Worm (Caenorhabditis elegans) whole organism, L2 larva: ENCODE data around the gene T21B10.3.

Experiments
- C34F6.9 ChIP-seq: fragments of 150-350 bp; optimal IDR thresholded peaks from 2 replicates; lab custom pipeline; 2014; ENCODE audit warnings: missing biosample characterization, missing genetic modification characterization
- F13H6.1 ChIP-seq: sonication (generic microtip); optimal IDR thresholded peaks from 2 replicates; lab custom pipeline; 2016; ENCODE audit warnings: missing genetic modification characterization, missing compliant biosample characterization
- R02D3.7 ChIP-seq: fragments of 150-350 bp; optimal IDR thresholded peaks from 2 replicates; lab custom pipeline; 2014; ENCODE audit warnings: missing biosample characterization, missing genetic modification characterization
- Y55F3AM.14 ChIP-seq: fragments of 200-800 bp; sonication (Bioruptor generic); optimal IDR thresholded peaks from 2 replicates; lab custom pipeline; 2018; ENCODE audit warnings: mild to moderate bottlenecking, missing genetic modification characterization, missing compliant biosample characterization
- ZK546.5 ChIP-seq: sonication (generic microtip); optimal IDR thresholded peaks from 2 replicates; lab custom pipeline; 2017; ENCODE audit warnings: missing biosample characterization, missing genetic modification characterization
- alr-1 ChIP-seq: fragments of 150-350 bp; optimal IDR thresholded peaks from 2 replicates; lab custom pipeline; 2014; ENCODE audit warnings: missing biosample characterization, missing genetic modification characterization
- aly-2 ChIP-seq: fragments of 150-350 bp; optimal IDR thresholded peaks from 2 replicates; lab custom pipeline; 2014; ENCODE audit warnings: missing biosample characterization, missing genetic modification characterization
- ama-1 ChIP-seq: fragments of 150-350 bp; optimal IDR thresholded peaks from 2 replicates; lab custom pipeline; 2018; ENCODE audit warnings: inconsistent platforms
- blmp-1 ChIP-seq: sonication (generic microtip); optimal IDR thresholded peaks from 2 replicates; lab custom pipeline; 2017; ENCODE audit warnings: missing genetic modification characterization, mild to moderate bottlenecking, missing compliant biosample characterization, antibody characterized with exemption, moderate library complexity; ENCODE audit not compliant: insufficient read depth
- ceh-16 ChIP-seq: fragments of 150-350 bp; optimal IDR thresholded peaks from 2 replicates; lab custom pipeline; 2014; ENCODE audit warnings: missing biosample characterization, missing genetic modification characterization
- ceh-82 ChIP-seq: fragments of 150-350 bp; optimal IDR thresholded peaks from 2 replicates; lab custom pipeline; 2014; ENCODE audit warnings: missing biosample characterization, missing genetic modification characterization
- dmd-4 ChIP-seq: sonication (generic microtip); optimal IDR thresholded peaks from 2 replicates; lab custom pipeline; 2017; ENCODE audit warnings: missing biosample characterization, missing genetic modification characterization
- egl-27 ChIP-seq: sonication (generic microtip); optimal IDR thresholded peaks from 3 replicates; lab custom pipeline; 2017; ENCODE audit warnings: missing biosample characterization, missing genetic modification reagents, missing genetic modification characterization
- elt-1 ChIP-seq: fragments of 150-350 bp; optimal IDR thresholded peaks from 2 replicates; lab custom pipeline; 2014; ENCODE audit warnings: missing biosample characterization, missing genetic modification characterization
- elt-3 ChIP-seq: sonication (generic microtip); optimal IDR thresholded peaks from 2 replicates; lab custom pipeline; 2017; ENCODE audit warnings: missing biosample characterization, missing genetic modification characterization
- gmeb-1 ChIP-seq: fragments of 150-350 bp; optimal IDR thresholded peaks from 2 replicates; lab custom pipeline; 2014; ENCODE audit warnings: missing biosample characterization, missing genetic modification characterization
- lin-11 ChIP-seq: fragments of 150-350 bp; sonication (generic microtip); optimal IDR thresholded peaks from 2 replicates; lab custom pipeline; 2014; ENCODE audit warnings: missing biosample characterization, missing genetic modification characterization, inconsistent platforms, mixed read lengths
- lin-39 ChIP-seq: fragments of 150-350 bp; optimal IDR thresholded peaks from 2 replicates; lab custom pipeline; 2014; ENCODE audit warnings: missing biosample characterization, missing genetic modification reagents, missing genetic modification characterization
- lsy-2 ChIP-seq, 2 experiments: fragments of 150-350 bp in 1 of 2; sonication (generic microtip) in 1 of 2; optimal IDR thresholded peaks; 2 replicates each; lab custom pipeline; 2014 to 2017; ENCODE audit warnings: missing biosample characterization in 2 of 2, missing genetic modification characterization in 2 of 2
- mab-5 ChIP-seq: fragments of 150-350 bp; optimal IDR thresholded peaks from 2 replicates; lab custom pipeline; 2014; ENCODE audit warnings: missing biosample characterization, missing genetic modification characterization
- nhr-10 ChIP-seq: sonication (generic microtip); optimal IDR thresholded peaks from 2 replicates; lab custom pipeline; 2017; ENCODE audit warnings: missing biosample characterization, missing genetic modification characterization
- nhr-129 ChIP-seq: fragments of 150-350 bp; optimal IDR thresholded peaks from 2 replicates; lab custom pipeline; 2014; ENCODE audit warnings: missing biosample characterization, missing genetic modification characterization
- nhr-21 ChIP-seq: fragments of 150-350 bp; optimal IDR thresholded peaks from 2 replicates; lab custom pipeline; 2014; ENCODE audit warnings: missing biosample characterization, missing genetic modification characterization
- nhr-23 ChIP-seq: fragments of 150-350 bp; optimal IDR thresholded peaks from 2 replicates; lab custom pipeline; 2014; ENCODE audit warnings: missing biosample characterization, missing genetic modification reagents, missing genetic modification characterization
- nhr-25 ChIP-seq: fragments of 150-350 bp; sonication (generic microtip); optimal IDR thresholded peaks from 3 replicates; lab custom pipeline; 2014; ENCODE audit warnings: missing biosample characterization, missing genetic modification characterization
- nhr-6 ChIP-seq: fragments of 150-350 bp; optimal IDR thresholded peaks from 2 replicates; lab custom pipeline; 2014; ENCODE audit warnings: missing biosample characterization, missing genetic modification characterization
- nhr-77 ChIP-seq: fragments of 150-350 bp; optimal IDR thresholded peaks from 2 replicates; lab custom pipeline; 2014; ENCODE audit warnings: missing biosample characterization, missing genetic modification characterization
- peb-1 ChIP-seq: fragments of 150-350 bp; optimal IDR thresholded peaks from 2 replicates; lab custom pipeline; 2014; ENCODE audit warnings: missing biosample characterization, missing genetic modification characterization
- skn-1 ChIP-seq: sonication (generic microtip); optimal IDR thresholded peaks from 2 replicates; lab custom pipeline; 2017; ENCODE audit warnings: missing biosample characterization, missing genetic modification characterization
- sma-3 ChIP-seq: sonication (generic microtip); optimal IDR thresholded peaks from 2 replicates; lab custom pipeline; 2016; ENCODE audit warnings: missing genetic modification reagents, missing genetic modification characterization, missing compliant biosample characterization
- sma-9 ChIP-seq, 2 experiments: fragments of 150-350 bp in 1 of 2; sonication (generic microtip) in 1 of 2; optimal IDR thresholded peaks; 2 replicates each; lab custom pipeline; 2014 to 2016; ENCODE audit warnings: missing genetic modification characterization in 2 of 2, mild to moderate bottlenecking in 1 of 2, missing biosample characterization in 1 of 2, missing compliant biosample characterization in 1 of 2, missing genetic modification reagents in 1 of 2, moderate library complexity in 1 of 2
- snpc-4 ChIP-seq: fragments of 150-350 bp; optimal IDR thresholded peaks from 2 replicates; lab custom pipeline; 2014; ENCODE audit warnings: missing biosample characterization, missing genetic modification characterization
- unc-39 ChIP-seq: fragments of 150-350 bp; optimal IDR thresholded peaks from 2 replicates; lab custom pipeline; 2014; ENCODE audit warnings: missing biosample characterization, missing genetic modification characterization
- unc-62 ChIP-seq: fragments of 150-350 bp; optimal IDR thresholded peaks from 2 replicates; lab custom pipeline; 2014; ENCODE audit warnings: missing biosample characterization, missing genetic modification reagents, missing genetic modification characterization
- ztf-1 ChIP-seq: fragments of 200-800 bp; sonication (Bioruptor generic); conservative IDR thresholded peaks from 2 replicates; pipeline ENCODE4 v1.3.6; 2022; ENCODE audit warnings: missing genetic modification characterization, missing compliant biosample characterization
- ztf-11 ChIP-seq: sonication (generic microtip); optimal IDR thresholded peaks from 2 replicates; lab custom pipeline; 2017; ENCODE audit warnings: missing biosample characterization, missing genetic modification characterization
- ztf-4 ChIP-seq: fragments of 150-350 bp; optimal IDR thresholded peaks from 2 replicates; lab custom pipeline; 2014; ENCODE audit warnings: missing biosample characterization, missing genetic modification characterization

The T21B10.3 gene

DNA sequence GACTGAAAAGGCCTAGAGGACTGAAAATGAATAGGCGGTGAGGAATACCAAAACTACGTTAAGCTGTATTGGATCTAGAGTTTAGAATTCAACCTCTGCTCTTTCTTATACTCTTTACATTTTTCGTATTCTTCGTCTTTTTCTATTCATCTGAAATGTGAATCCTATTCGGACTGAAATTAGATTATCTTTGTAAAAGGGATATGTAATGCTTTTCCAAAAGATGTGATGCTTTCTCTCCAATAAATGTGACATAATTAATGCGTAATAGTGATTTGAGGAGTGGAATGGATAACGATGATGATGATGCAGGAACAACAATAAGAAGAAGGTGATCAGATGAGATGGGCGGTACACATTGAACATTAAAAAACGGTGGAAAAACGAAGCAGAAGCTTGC lies 14.5 kb downstream of the T21B10.3 start:
- TF ChIP-seq ZK546.5 (tag; lab: Kevin White, UChicago) (no peak), elt-1 (tag; lab: Kevin White, UChicago) (no peak), sma-9 (GFP tag; optimal IDR thresholded peaks at IDR 0.05; lab: Kevin White, UChicago) (no peak), sma-9 (tag; optimal IDR thresholded peaks at IDR 0.05; lab: Kevin White, UChicago) (no peak), nhr-129 (no peak), lin-39 (tag; lab: Kevin White, UChicago) (no peak), lsy-2 (tag; optimal IDR thresholded peaks at IDR 0.05; lab: Kevin White, UChicago) (no peak), nhr-10 (no peak), nhr-21 (tag; lab: Kevin White, UChicago) (no peak), dmd-4 (tag; lab: Kevin White, UChicago) (no peak), nhr-6 (tag; lab: Kevin White, UChicago) (no peak), snpc-4 (tag; lab: Kevin White, UChicago) (no peak), skn-1 (no peak), nhr-77 (no peak), ceh-82 (tag; lab: Kevin White, UChicago) (no peak), peb-1 (no peak)

DNA sequence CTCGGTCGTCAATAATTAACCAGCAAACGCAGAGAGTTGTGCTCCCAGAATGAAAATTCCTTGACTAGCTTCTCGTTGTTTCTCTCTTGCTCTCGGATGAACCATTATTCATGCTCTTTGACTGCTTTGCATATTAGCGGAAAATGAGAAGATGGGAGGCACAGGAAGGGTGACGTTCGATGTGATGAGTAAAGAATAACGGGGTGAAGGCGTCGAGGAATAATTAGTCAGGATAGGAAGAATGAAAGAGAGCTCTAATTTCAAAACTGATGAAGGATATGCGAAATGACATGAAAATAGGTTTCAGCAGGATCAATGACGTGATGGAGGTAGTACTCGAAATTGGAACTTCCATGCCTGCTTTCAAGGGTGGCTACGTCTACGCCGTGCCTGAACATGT lies 17.1 kb downstream of the T21B10.3 start:
- TF ChIP-seq egl-27 (tag; lab: Kevin White, UChicago) (no peak), R02D3.7 (tag; lab: Kevin White, UChicago) (no peak), nhr-25 (tag; lab: Kevin White, UChicago) (no peak), nhr-77 (no peak)

DNA sequence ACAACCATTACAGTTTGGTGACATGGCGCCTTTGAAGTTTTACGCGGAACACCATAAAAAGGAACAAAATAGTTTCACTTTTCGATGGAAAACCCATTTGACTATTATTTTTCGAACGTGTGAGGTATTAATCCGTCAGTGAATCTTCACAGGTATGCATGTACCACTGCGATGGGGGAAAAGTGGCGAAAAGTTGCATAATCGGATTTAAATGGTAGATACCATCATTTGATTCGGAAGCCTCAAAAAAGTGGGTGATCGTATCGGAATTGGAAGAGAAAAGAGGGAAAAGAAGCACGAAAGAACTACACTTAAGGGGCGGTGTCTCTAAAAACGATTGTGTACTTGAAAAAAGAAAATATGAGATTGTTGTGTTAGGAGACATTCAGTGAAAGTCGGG lies 19.5 kb downstream of the T21B10.3 start:
- TF ChIP-seq lin-39 (tag; lab: Kevin White, UChicago) (no peak), elt-1 (tag; lab: Kevin White, UChicago) (peak; percentile 22)

DNA sequence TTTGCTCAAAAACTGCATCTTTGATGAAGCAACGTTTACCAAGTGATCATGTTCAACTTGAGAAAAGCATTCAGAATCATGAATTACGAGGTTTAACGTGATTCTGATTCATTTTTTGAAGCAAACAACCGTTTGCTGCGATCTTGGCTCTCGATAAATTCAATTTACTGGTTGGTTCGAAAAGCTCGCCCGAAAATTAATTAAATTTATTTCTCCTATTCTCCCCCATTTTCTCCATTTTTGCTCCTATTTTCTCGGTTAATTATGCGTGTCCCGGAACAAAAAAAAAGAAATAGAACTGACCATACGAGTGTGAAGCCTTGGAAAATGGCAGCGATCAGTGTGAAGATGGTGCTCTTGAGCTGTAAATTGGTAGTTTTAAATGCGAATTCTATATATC lies 22.7 kb downstream of the T21B10.3 start:
- TF ChIP-seq unc-39 (no peak), ztf-4 (tag; lab: Kevin White, UChicago) (no peak), Y55F3AM.14 (GFP tag; lab: Kevin White, UChicago) (no peak), alr-1 (no peak), F13H6.1 (tag; lab: Kevin White, UChicago) (no peak), ztf-1 (GFP tag; lab: Robert Waterston, UW) (no peak), sma-3 (GFP tag; lab: Kevin White, UChicago) (no peak), aly-2 (tag; lab: Kevin White, UChicago) (no peak), lin-11 (tag; lab: Kevin White, UChicago) (no peak), nhr-21 (tag; lab: Kevin White, UChicago) (no peak), nhr-77 (no peak), unc-62 (GFP tag; lab: Kevin White, UChicago) (no peak), skn-1 (no peak), ceh-16 (tag; lab: Kevin White, UChicago) (no peak), ama-1 (lab: Kevin White, UChicago) (no peak), C34F6.9 (no peak), gmeb-1 (tag; lab: Kevin White, UChicago) (no peak), egl-27 (tag; lab: Kevin White, UChicago) (no peak)

DNA sequence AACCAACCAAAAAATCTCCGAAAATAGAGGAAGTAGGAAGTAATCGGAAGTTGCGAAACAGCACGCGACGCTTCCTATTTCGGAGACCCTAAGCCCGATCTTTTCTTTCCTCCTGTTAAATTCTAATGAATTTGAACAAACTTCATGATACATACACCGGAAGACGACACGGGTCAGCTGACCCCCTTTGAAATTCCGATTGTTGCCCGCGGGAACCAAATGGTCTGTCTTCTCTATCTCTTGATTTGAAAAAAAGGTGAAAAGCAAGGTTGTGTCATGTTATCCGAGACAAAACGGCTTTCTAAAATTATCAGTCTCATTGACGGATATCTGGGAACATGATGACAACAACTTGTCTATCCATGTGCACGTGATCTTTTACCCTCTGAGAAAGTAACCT lies 24.9 kb downstream of the T21B10.3 start:
- TF ChIP-seq Y55F3AM.14 (GFP tag; lab: Kevin White, UChicago): no peak
- TF ChIP-seq sma-9 (GFP tag; optimal IDR thresholded peaks at IDR 0.05; lab: Kevin White, UChicago): peak; percentile 61
- TF ChIP-seq sma-9 (tag; optimal IDR thresholded peaks at IDR 0.05; lab: Kevin White, UChicago): no peak
- TF ChIP-seq ztf-11 (tag; lab: Kevin White, UChicago): no peak
- TF ChIP-seq nhr-23 (tag; lab: Kevin White, UChicago): no peak
- no peak for TF ChIP-seq mab-5 (tag; lab: Kevin White, UChicago)
- peak; percentile 22 for TF ChIP-seq C34F6.9
- peak; percentile 77 for TF ChIP-seq nhr-129
- no peak for TF ChIP-seq ceh-16 (tag; lab: Kevin White, UChicago)
- peak in 1 of 2 experiments; percentile 20 for TF ChIP-seq lsy-2 (tag; optimal IDR thresholded peaks at IDR 0.05; lab: Kevin White, UChicago)
- TF ChIP-seq F13H6.1 (tag; lab: Kevin White, UChicago): peak; percentile 65
- no peak for TF ChIP-seq blmp-1 (tag; lab: Kevin White, UChicago)
- TF ChIP-seq elt-1 (tag; lab: Kevin White, UChicago): no peak
- TF ChIP-seq elt-3: no peak
- TF ChIP-seq ama-1 (lab: Kevin White, UChicago): peak; percentile 4
- TF ChIP-seq, all 48 proteins: peak for 6
